Worm (Caenorhabditis elegans): ENCODE data around the gene pfn-2.

- TF ChIP-seq ceh-82 (tag; optimal IDR thresholded peaks at IDR 0.05) (no peak), nhr-237 (tag; optimal IDR thresholded peaks at IDR 0.05) (no peak), nhr-19 (GFP tag; conservative IDR thresholded peaks at IDR 0.05) (no peak), nhr-47 (tag; optimal IDR thresholded peaks at IDR 0.05) (no peak), lir-3 (tag; optimal IDR thresholded peaks at IDR 0.05; ENCODE audit: poor library complexity) (no peak), snpc-4 (tag; optimal IDR thresholded peaks at IDR 0.05) (no peak), pqm-1 (tag; optimal IDR thresholded peaks at IDR 0.05) (no peak), fkh-10 (GFP tag; optimal IDR thresholded peaks at IDR 0.05) (no peak), ceh-88 (GFP tag; IDR thresholded peaks at IDR 0.05) (no peak), fos-1 (tag; optimal IDR thresholded peaks at IDR 0.05) (no peak)
These were observed 44.2 kb downstream of the pfn-2 start for ce11 chrX:5309622-5310021.
